Worm (Caenorhabditis elegans): ENCODE results near the gene mfsd-8.

mfsd-8 gene

DNA sequence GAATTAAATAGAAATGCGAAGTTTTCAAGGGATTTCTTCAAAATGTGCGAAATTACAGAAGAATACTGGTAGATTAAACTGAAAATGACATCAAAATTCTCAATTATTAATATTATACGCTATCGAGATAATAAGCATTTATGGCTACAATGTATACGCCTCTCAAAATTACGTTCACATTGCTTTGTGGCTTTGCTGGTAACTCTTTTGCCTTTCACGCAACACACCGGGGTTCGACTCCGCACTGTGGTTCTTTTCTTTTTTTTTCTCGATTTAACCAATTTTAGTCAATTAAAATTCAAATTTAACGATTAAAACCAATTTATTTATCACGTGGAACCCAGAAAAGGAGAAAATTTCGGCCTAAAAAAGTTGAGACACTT is 33.1 kb upstream of the mfsd-8 start (continued):
- peak; percentile 75 for TF ChIP-seq lin-38 (GFP tag; IDR thresholded peaks at IDR 0.05)
- peak; percentile 58; the same call in 1 of the 2 replicates for TF ChIP-seq Y75B8A.6 (GFP tag; IDR thresholded peaks at IDR 0.05)
- TF ChIP-seq Y5F2A.4 (GFP tag; optimal IDR thresholded peaks at IDR 0.05), result no peak
- peak; percentile 23 for TF ChIP-seq mep-1 (tag; optimal IDR thresholded peaks at IDR 0.05)
- no peak for TF ChIP-seq fos-1 (tag; optimal IDR thresholded peaks at IDR 0.05)
- TF ChIP-seq lim-7 (GFP tag; IDR thresholded peaks at IDR 0.05), result peak; percentile 93
- no peak for TF ChIP-seq aha-1 (tag)
- peak; percentile 74 for TF ChIP-seq arid-1 (GFP tag; conservative IDR thresholded peaks at IDR 0.05)
- TF ChIP-seq vab-7 (GFP tag; IDR thresholded peaks at IDR 0.05), result peak; percentile 82
- no peak for TF ChIP-seq ceh-62 (tag; optimal IDR thresholded peaks at IDR 0.05)
- peak; percentile 87 for TF ChIP-seq egl-43 (GFP tag; IDR thresholded peaks at IDR 0.05)
- TF ChIP-seq tra-1 (GFP tag; IDR thresholded peaks at IDR 0.05), result peak; percentile 83
- TF ChIP-seq ceh-20 (GFP tag; IDR thresholded peaks at IDR 0.05), result no peak; the same call in 1 of the 2 replicates
- peak; percentile 84 for TF ChIP-seq D1046.2 (GFP tag; IDR thresholded peaks at IDR 0.05)
- 0 out of 2 replicates have a peak, but pooled peaks have one; percentile 54 for TF ChIP-seq daf-19 (GFP tag; conservative IDR thresholded peaks at IDR 0.05)
- TF ChIP-seq dpl-1 (GFP tag; optimal IDR thresholded peaks at IDR 0.05), result no peak
- TF ChIP-seq php-3 (GFP tag; IDR thresholded peaks at IDR 0.05), result peak; percentile 60
- TF ChIP-seq madf-5 (GFP tag; IDR thresholded peaks at IDR 0.05), result peak; percentile 71 to 90; a peak in 3 of 4 replicates
- TF ChIP-seq nhr-77 (tag; optimal IDR thresholded peaks at IDR 0.05), result no peak
- TF ChIP-seq dve-1 (tag; optimal IDR thresholded peaks at IDR 0.05; ENCODE audit: insufficient read depth), result no peak
- no peak for TF ChIP-seq nhr-111 (GFP tag; optimal IDR thresholded peaks at IDR 0.05)
- no peak for TF ChIP-seq nhr-42 (GFP tag; IDR thresholded peaks at IDR 0.05)
- TF ChIP-seq sdz-12 (GFP tag; optimal IDR thresholded peaks at IDR 0.05), result peak; percentile 16
- peak; percentile 74 for TF ChIP-seq T26A8.4 (GFP tag; IDR thresholded peaks at IDR 0.05)
- TF ChIP-seq dmd-6 (GFP tag; IDR thresholded peaks at IDR 0.05), result peak; percentile 53
- TF ChIP-seq egl-27 (tag; optimal IDR thresholded peaks at IDR 0.05), result no peak
- peak; percentile 86 for TF ChIP-seq pha-4 (GFP tag; IDR thresholded peaks at IDR 0.05)
- TF ChIP-seq pha-4 (tag; optimal IDR thresholded peaks at IDR 0.05), result no peak
- TF ChIP-seq set-16 (GFP tag; IDR thresholded peaks at IDR 0.05), result no peak
- TF ChIP-seq ztf-11 (tag; optimal IDR thresholded peaks at IDR 0.05), result no peak
- TF ChIP-seq lin-1 (GFP tag; IDR thresholded peaks at IDR 0.05), result peak; percentile 14; the same call in 1 of the 2 replicates
- TF ChIP-seq nhr-10 (tag; optimal IDR thresholded peaks at IDR 0.05), result no peak
- TF ChIP-seq snpc-4 (tag; optimal IDR thresholded peaks at IDR 0.05), result no peak
- no peak for TF ChIP-seq lin-15B (tag; optimal IDR thresholded peaks at IDR 0.05)
- TF ChIP-seq dmd-8 (GFP tag; IDR thresholded peaks at IDR 0.05), result peak; percentile 85
- peak; percentile 73 for TF ChIP-seq ctbp-1 (GFP tag; IDR thresholded peaks at IDR 0.05)
- no peak for TF ChIP-seq nhr-76 (tag; optimal IDR thresholded peaks at IDR 0.05)
- no peak for TF ChIP-seq nhr-25 (tag; optimal IDR thresholded peaks at IDR 0.05; ENCODE audit: borderline replicate concordance, insufficient read depth)
- 0 out of 2 replicates have a peak, but pooled peaks have one; percentile 33 for TF ChIP-seq lin-29 (GFP tag; IDR thresholded peaks at IDR 0.05)
- peak; percentile 11 for TF ChIP-seq ztf-7 (tag; optimal IDR thresholded peaks at IDR 0.05)
- TF ChIP-seq duxl-1 (tag; optimal IDR thresholded peaks at IDR 0.05; ENCODE audit: poor library complexity), result peak; percentile 41

DNA sequence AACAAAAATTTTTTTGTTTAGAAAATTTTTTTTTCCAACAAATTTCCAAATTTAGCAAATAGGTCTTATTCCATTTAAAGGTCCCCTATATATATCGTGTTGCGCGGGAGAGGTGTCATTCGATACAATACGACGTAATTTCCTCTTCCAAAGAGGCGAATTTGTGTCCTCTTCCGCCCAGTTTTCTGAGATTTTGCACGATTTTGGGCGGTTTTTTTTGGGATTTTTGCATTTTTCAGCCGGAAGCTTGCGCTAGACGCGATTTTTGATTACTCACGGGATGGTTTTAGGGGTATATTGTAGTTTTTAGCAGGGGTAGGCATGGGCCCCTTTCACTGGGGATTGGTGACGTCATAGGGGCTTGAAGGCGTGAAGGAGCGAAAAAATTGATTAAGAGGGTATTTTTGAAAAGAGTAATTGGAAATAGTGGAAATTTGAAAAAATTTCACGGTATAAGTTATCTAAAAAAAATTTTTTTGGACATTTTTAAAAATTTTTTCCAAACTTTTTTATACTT is 31.5 kb upstream of the mfsd-8 start, which contains the start of gene Y53G8AL.4:
Gene Y53G8AL.4 (minus strand): TSS at position 51 of the 517 bp plus-strand sequence.
- TF ChIP-seq dmd-6 (GFP tag; IDR thresholded peaks at IDR 0.05) (no peak), aha-1 (tag) (peak; percentile 66), mxl-2 (GFP tag; conservative IDR thresholded peaks at IDR 0.05) (no peak)

Data from whole organism, L4 larva.